Fruit fly (Drosophila melanogaster) whole organism, wandering third instar larva: ENCODE measurements around the gene CG33795.

Experiments
- OdsH ChIP-seq: fragments of 200-800 bp; sonication (Bioruptor generic); optimal IDR thresholded peaks from 2 replicates; lab custom pipeline; 2016; ENCODE audit warnings: missing biosample characterization, mild to moderate bottlenecking, missing genetic modification characterization
- brk ChIP-seq: fragments of 200-800 bp; sonication (Bioruptor generic); optimal IDR thresholded peaks from 2 replicates; lab custom pipeline; 2016; ENCODE audit warnings: missing biosample characterization, mild to moderate bottlenecking, missing genetic modification characterization
- dl ChIP-seq, 2 experiments: fragments of 175-275, 200-275 bp in 1 of 2; fragments of 200-275 bp in 1 of 2; sonication (Bioruptor generic); optimal IDR thresholded peaks; lab custom pipeline; 2018; ENCODE audit warnings: mild to moderate bottlenecking in 2 of 2, missing biosample characterization in 2 of 2, missing genetic modification characterization in 2 of 2, moderate library complexity in 2 of 2; ENCODE audit not compliant: partially characterized antibody in 2 of 2, insufficient read depth in 1 of 2

dm6 chr3L:16168503-16169189 lies 2.5 kb downstream of the CG33795 start:
- TF ChIP-seq OdsH (GFP tag; lab: Kevin White, UChicago): no peak
- no peak for TF ChIP-seq brk
- no peak for TF ChIP-seq dl (GFP tag; optimal IDR thresholded peaks at IDR 0.05; lab: Kevin White, UChicago; ENCODE audit: insufficient read depth in 1 of 2, partially characterized antibody in 2 of 2)
